Fruit fly (Drosophila melanogaster) whole organism, adult: ENCODE results near the gene Bruce.

Source experiments
- CG11617 ChIP-seq: fragments of 200-800 bp; sonication (Bioruptor generic); optimal IDR thresholded peaks from 2 replicates; lab custom pipeline; 2017; ENCODE audit warnings: mild to moderate bottlenecking, missing biosample characterization, missing genetic modification reagents, missing genetic modification characterization
- CG12768 ChIP-seq: fragments of 200-800 bp; sonication (Bioruptor generic); optimal IDR thresholded peaks from 2 replicates; lab custom pipeline; 2017; ENCODE audit warnings: missing biosample characterization, missing genetic modification characterization, mild to moderate bottlenecking, moderate library complexity, missing genetic modification reagents
- CG14711 ChIP-seq: fragments of 200-800 bp; sonication (Bioruptor generic); optimal IDR thresholded peaks from 2 replicates; lab custom pipeline; 2018; ENCODE audit warnings: missing biosample characterization, mild to moderate bottlenecking, missing genetic modification characterization, moderate library complexity
- CG1620 ChIP-seq: fragments of 200-800 bp; sonication (Bioruptor generic); optimal IDR thresholded peaks from 2 replicates; lab custom pipeline; 2016; ENCODE audit warnings: missing biosample characterization, missing genetic modification characterization
- CG33017 ChIP-seq: fragments of 200-800 bp; sonication (Bioruptor generic); optimal IDR thresholded peaks from 2 replicates; lab custom pipeline; 2018; ENCODE audit warnings: missing biosample characterization, mild to moderate bottlenecking, missing genetic modification characterization, moderate library complexity
- CG5204 ChIP-seq: fragments of 200-800 bp; sonication (Bioruptor generic); optimal IDR thresholded peaks from 2 replicates; lab custom pipeline; 2016; ENCODE audit warnings: missing biosample characterization, missing genetic modification characterization
- CG7045 ChIP-seq: fragments of 200-800 bp; sonication (Bioruptor generic); optimal IDR thresholded peaks from 2 replicates; lab custom pipeline; 2017; ENCODE audit warnings: missing biosample characterization, mild to moderate bottlenecking, missing genetic modification characterization
- CG7101 ChIP-seq: fragments of 200-800 bp; sonication (Bioruptor generic); optimal IDR thresholded peaks from 2 replicates; lab custom pipeline; 2018; ENCODE audit warnings: missing biosample characterization, mild to moderate bottlenecking, missing genetic modification characterization, moderate library complexity
- Clk ChIP-seq: fragments of 200-800 bp; sonication (Bioruptor generic); optimal IDR thresholded peaks from 2 replicates; lab custom pipeline; 2017; ENCODE audit warnings: missing biosample characterization, missing genetic modification characterization
- Crg-1 ChIP-seq: fragments of 200-800 bp; sonication (Bioruptor generic); optimal IDR thresholded peaks from 2 replicates; lab custom pipeline; 2016; ENCODE audit warnings: missing biosample characterization, missing genetic modification characterization
- Hr96 ChIP-seq: fragments of 200-800 bp; sonication (Bioruptor generic); optimal IDR thresholded peaks from 2 replicates; lab custom pipeline; 2016; ENCODE audit warnings: missing biosample characterization, missing genetic modification characterization
- Mnt ChIP-seq: fragments of 200-800 bp; sonication (Bioruptor generic); optimal IDR thresholded peaks from 2 replicates; lab custom pipeline; 2016; ENCODE audit warnings: missing biosample characterization, mild to moderate bottlenecking, missing genetic modification characterization
- bab1 ChIP-seq: fragments of 200-800 bp; sonication (Bioruptor generic); optimal IDR thresholded peaks from 3 replicates; lab custom pipeline; 2019; ENCODE audit warnings: missing biosample characterization, mild to moderate bottlenecking, missing genetic modification characterization, moderate library complexity
- cic ChIP-seq: fragments of 200-800 bp; sonication (Bioruptor generic); optimal IDR thresholded peaks from 2 replicates; lab custom pipeline; 2017; ENCODE audit warnings: missing biosample characterization, mild to moderate bottlenecking, missing genetic modification characterization, moderate library complexity
- cnc ChIP-seq, 2 experiments: fragments of >200 bp; optimal IDR thresholded peaks; 2 replicates each; lab custom pipeline; 2017
- kay ChIP-seq: fragments of 200-800 bp; sonication (Bioruptor generic); peaks from one replicate; lab custom pipeline; 2016; ENCODE audit warnings: missing biosample characterization, missing genetic modification characterization, borderline replicate concordance
- ovo ChIP-seq: fragments of 200-800 bp; sonication (Bioruptor generic); optimal IDR thresholded peaks from 2 replicates; lab custom pipeline; 2016; ENCODE audit warnings: missing biosample characterization, missing genetic modification characterization
- pad ChIP-seq: fragments of 200-800 bp; sonication (Bioruptor generic); optimal IDR thresholded peaks from 3 replicates; lab custom pipeline; 2017; ENCODE audit warnings: missing biosample characterization, missing genetic modification characterization, mild to moderate bottlenecking, moderate library complexity, missing genetic modification reagents
- tj ChIP-seq: fragments of 200-800 bp; sonication (Bioruptor generic); optimal IDR thresholded peaks from 3 replicates; lab custom pipeline; 2017; ENCODE audit warnings: missing biosample characterization, mild to moderate bottlenecking, missing genetic modification characterization, moderate library complexity
- toe ChIP-seq: fragments of 200-800 bp; sonication (Bioruptor generic); optimal IDR thresholded peaks from 2 replicates; lab custom pipeline; 2016; ENCODE audit warnings: missing biosample characterization, missing genetic modification characterization

Bruce gene

DNA sequence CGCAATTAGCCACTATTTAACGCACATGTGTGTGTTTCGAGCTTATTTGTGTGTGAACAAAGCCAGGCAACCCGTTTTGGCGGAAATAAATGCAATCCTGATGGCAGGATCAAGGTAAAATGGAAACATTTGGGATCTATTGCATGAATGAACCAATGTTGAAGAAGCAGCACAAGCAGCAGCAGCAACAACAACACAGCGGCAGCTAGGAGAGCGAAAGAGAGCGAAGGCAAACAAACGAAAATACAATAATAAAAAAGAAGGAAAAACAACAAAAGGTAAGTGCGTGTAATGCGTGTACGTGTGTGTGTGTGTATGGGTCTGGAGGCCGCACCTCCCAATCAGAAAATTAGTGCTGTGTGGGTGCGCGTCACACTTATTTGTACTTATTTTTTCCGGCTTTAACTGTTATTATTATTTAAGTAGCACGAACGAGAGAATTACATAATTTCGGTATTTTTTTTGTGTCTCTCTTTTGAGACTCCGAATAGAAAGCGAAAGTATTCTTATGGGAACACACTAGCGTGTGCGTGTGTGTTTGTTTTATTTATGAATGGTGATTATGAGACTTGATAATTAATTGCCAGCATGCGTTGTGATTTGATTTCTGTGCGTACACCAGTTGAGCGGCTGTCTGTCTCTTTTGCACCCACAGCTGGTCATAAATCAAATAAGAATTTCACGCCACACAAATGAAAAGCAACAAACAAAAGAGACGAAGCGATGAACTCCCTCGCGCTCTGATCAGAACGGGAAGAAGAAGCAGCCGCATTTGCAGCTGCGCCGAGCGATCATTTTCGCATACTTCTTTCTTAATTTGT is 66.3 kb downstream of the Bruce start:
- TF ChIP-seq ovo (GFP tag; lab: Kevin White, UChicago) (no peak), bab1 (GFP tag; lab: Kevin White, UChicago) (no peak), cic (GFP tag; lab: Kevin White, UChicago) (no peak), CG33017 (no peak), Crg-1 (GFP tag; lab: Kevin White, UChicago) (no peak), Clk (no peak), CG14711 (tag; lab: Kevin White, UChicago) (no peak), CG11617 (GFP tag; lab: Kevin White, UChicago) (no peak), toe (GFP tag; lab: Kevin White, UChicago) (no peak), CG5204 (GFP tag; lab: Kevin White, UChicago) (no peak), cnc (optimal IDR thresholded peaks at IDR 0.05; lab: Kevin White, UChicago) (no peak), CG1620 (GFP tag; lab: Kevin White, UChicago) (no peak), CG7045 (GFP tag; lab: Kevin White, UChicago) (no peak), CG7101 (tag; lab: Kevin White, UChicago) (no peak), CG12768 (GFP tag; lab: Kevin White, UChicago) (no peak)

DNA sequence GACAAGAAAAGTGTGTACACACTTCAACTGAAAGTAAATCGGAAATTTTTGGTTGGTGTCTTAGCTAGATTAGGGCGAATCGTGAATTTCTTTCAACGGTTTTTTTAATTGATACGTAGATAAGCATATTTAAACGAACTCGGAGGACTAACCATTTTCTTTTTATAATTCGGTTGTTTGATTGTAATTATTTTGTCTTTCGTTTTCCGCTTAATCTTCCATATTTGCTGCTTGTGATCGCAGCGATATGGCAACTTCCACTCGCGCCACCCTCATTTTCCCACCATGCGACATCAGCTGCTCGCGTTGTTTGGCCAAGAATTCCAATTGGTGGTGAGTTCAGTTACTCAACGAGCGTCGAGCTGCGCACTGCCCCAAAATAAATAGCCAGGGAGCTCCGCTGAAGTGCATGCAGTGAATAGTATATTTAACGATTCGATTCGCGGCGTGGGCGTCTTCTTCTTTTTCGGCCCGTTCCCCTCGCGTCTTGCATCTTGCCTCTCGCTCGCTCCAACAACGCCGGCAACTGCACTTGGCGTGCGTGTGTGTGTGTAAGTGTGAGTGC is 67.1 kb downstream of the Bruce start, which contains the start of gene Nuak:
Nuak (plus strand) TSS at position 335 of the 565 bp plus-strand sequence.
- TF ChIP-seq CG12768 (GFP tag; lab: Kevin White, UChicago) (peak; percentile 91), CG5204 (GFP tag; lab: Kevin White, UChicago) (peak; percentile 93), ovo (GFP tag; lab: Kevin White, UChicago) (peak; percentile 84), Clk (peak; percentile 87), cnc (optimal IDR thresholded peaks at IDR 0.05; lab: Kevin White, UChicago) (no peak), cic (GFP tag; lab: Kevin White, UChicago) (peak; percentile 84), CG7045 (GFP tag; lab: Kevin White, UChicago) (peak; percentile 95), CG11617 (GFP tag; lab: Kevin White, UChicago) (peak; percentile 85), Mnt (GFP tag; lab: Kevin White, UChicago) (peak; percentile 91), tj (GFP tag; lab: Kevin White, UChicago) (peak; percentile 60), Hr96 (GFP tag; lab: Kevin White, UChicago) (peak; percentile 96), kay (GFP tag; lab: Kevin White, UChicago) (peak; percentile 80), Crg-1 (GFP tag; lab: Kevin White, UChicago) (peak; percentile 89), bab1 (GFP tag; lab: Kevin White, UChicago) (peak; percentile 97), CG33017 (peak; percentile 71), toe (GFP tag; lab: Kevin White, UChicago) (peak; percentile 97), pad (peak; percentile 79), CG14711 (tag; lab: Kevin White, UChicago) (peak; percentile 86), CG1620 (GFP tag; lab: Kevin White, UChicago) (peak; percentile 94), CG7101 (tag; lab: Kevin White, UChicago) (peak; percentile 88)
